Worm (Caenorhabditis elegans): ENCODE results near the gene str-229.

ce11 chrV:3886104-3886503 is 16.3 kb downstream of the str-229 start, which contains the start of gene nhr-124:
- TF ChIP-seq nhr-11 (tag; optimal IDR thresholded peaks at IDR 0.05) (no peak), snpc-4 (tag; optimal IDR thresholded peaks at IDR 0.05) (no peak), mdl-1 (tag; optimal IDR thresholded peaks at IDR 0.05) (no peak), ama-1 (optimal IDR thresholded peaks at IDR 0.05) (no peak), xbp-1 (tag; optimal IDR thresholded peaks at IDR 0.05) (no peak), fkh-8 (tag; optimal IDR thresholded peaks at IDR 0.05) (no peak), jun-1 (tag; optimal IDR thresholded peaks at IDR 0.05) (no peak), sptf-1 (tag; optimal IDR thresholded peaks at IDR 0.05) (no peak), ceh-82 (tag; optimal IDR thresholded peaks at IDR 0.05) (no peak), lin-13 (GFP tag; optimal IDR thresholded peaks at IDR 0.05) (no peak), hpl-2 (GFP tag; optimal IDR thresholded peaks at IDR 0.05) (no peak)
